Worm (Caenorhabditis elegans) whole organism, L1 larva: ENCODE data around the gene tdpo-1.

ENCODE experiments used
- C04F5.9 ChIP-seq: sonication (generic microtip); optimal IDR thresholded peaks from 2 replicates; lab custom pipeline; 2016; ENCODE audit warnings: missing genetic modification characterization, missing compliant biosample characterization
- C34B4.2 ChIP-seq: sonication (generic microtip); optimal IDR thresholded peaks from 2 replicates; lab custom pipeline; 2017; ENCODE audit warnings: mild to moderate bottlenecking, missing genetic modification characterization, missing compliant biosample characterization
- Y116A8C.19 ChIP-seq: sonication (generic microtip); optimal IDR thresholded peaks from 2 replicates; lab custom pipeline; 2016; ENCODE audit warnings: missing compliant biosample characterization, missing genetic modification characterization, borderline replicate concordance
- aha-1 ChIP-seq: fragments of 150-350 bp; optimal IDR thresholded peaks from 2 replicates; lab custom pipeline; 2014; ENCODE audit warnings: missing biosample characterization, missing genetic modification characterization
- ama-1 ChIP-seq: fragments of 150-350 bp; optimal IDR thresholded peaks from 2 replicates; lab custom pipeline; 2014
- ceh-63 ChIP-seq: fragments of 200-800 bp; sonication (Bioruptor generic); optimal IDR thresholded peaks from 2 replicates; lab custom pipeline; 2018; ENCODE audit warnings: mild to moderate bottlenecking, missing genetic modification characterization, missing compliant biosample characterization
- ceh-82 ChIP-seq, 3 experiments: fragments of 150-350 bp in 1 of 3; sonication (generic microtip) in 2 of 3; optimal IDR thresholded peaks; 2 replicates each; lab custom pipeline; 2014 to 2017; ENCODE audit warnings: missing biosample characterization in 3 of 3, missing genetic modification characterization in 3 of 3
- ceh-90 ChIP-seq: sonication (generic microtip); optimal IDR thresholded peaks from 2 replicates; lab custom pipeline; 2016; ENCODE audit warnings: missing genetic modification characterization, missing compliant biosample characterization
- ces-1 ChIP-seq: fragments of 150-350 bp; optimal IDR thresholded peaks from 2 replicates; lab custom pipeline; 2014; ENCODE audit warnings: missing biosample characterization, missing genetic modification reagents, missing genetic modification characterization
- dpl-1 ChIP-seq, 3 experiments: fragments of 150-350 bp in 2 of 3; sonication (generic microtip) in 1 of 3; optimal IDR thresholded peaks; 2 replicates each; lab custom pipeline; 2014 to 2017; ENCODE audit warnings: missing biosample characterization in 3 of 3, missing genetic modification characterization in 3 of 3, missing genetic modification reagents in 3 of 3
- dsc-1 ChIP-seq: sonication (generic microtip); optimal IDR thresholded peaks from 2 replicates; lab custom pipeline; 2016; ENCODE audit warnings: mild to moderate bottlenecking, missing genetic modification characterization, missing compliant biosample characterization
- efl-1 ChIP-seq, 4 experiments: fragments of 150-350 bp; optimal IDR thresholded peaks in 3 of 4; peaks in 1 of 4; 1 replicate in 1 of 4; 2 replicates in 3 of 4; lab custom pipeline; 2014; ENCODE audit warnings: missing biosample characterization in 2 of 4, missing genetic modification characterization in 2 of 4, missing genetic modification reagents in 2 of 4
- efl-3 ChIP-seq: fragments of 200-800 bp; sonication (Bioruptor generic); optimal IDR thresholded peaks from 2 replicates; lab custom pipeline; 2018; ENCODE audit warnings: mild to moderate bottlenecking, missing genetic modification characterization, missing compliant biosample characterization
- egl-13 ChIP-seq: sonication (generic microtip); optimal IDR thresholded peaks from 2 replicates; lab custom pipeline; 2016; ENCODE audit warnings: missing genotype, missing genetic modification reagents, missing genetic modification characterization, missing compliant biosample characterization
- egl-27 ChIP-seq, 2 experiments: fragments of 150-350 bp in 1 of 2; sonication (generic microtip); optimal IDR thresholded peaks; 3 replicates each; lab custom pipeline; 2017 to 2018; ENCODE audit warnings: missing biosample characterization in 2 of 2, missing genetic modification characterization in 2 of 2, missing genetic modification reagents in 2 of 2
- ets-5 ChIP-seq: fragments of 200-800 bp; sonication (Bioruptor generic); IDR thresholded peaks from 2 replicates; pipeline ENCODE4 v1.3.6; 2022; ENCODE audit warnings: missing genetic modification characterization, missing compliant biosample characterization
- fkh-8 ChIP-seq: sonication (generic microtip); optimal IDR thresholded peaks from 2 replicates; lab custom pipeline; 2016; ENCODE audit warnings: mild to moderate bottlenecking, missing genetic modification characterization, missing compliant biosample characterization
- grh-1 ChIP-seq: fragments of 200-800 bp; sonication (Bioruptor generic); IDR thresholded peaks from 2 replicates; pipeline ENCODE4 v1.3.6; 2022; ENCODE audit warnings: missing genetic modification reagents, missing genetic modification characterization, missing compliant biosample characterization
- hlh-17 ChIP-seq: fragments of 200-800 bp; sonication (Bioruptor generic); optimal IDR thresholded peaks from 2 replicates; lab custom pipeline; 2018; ENCODE audit warnings: missing genetic modification characterization, mild to moderate bottlenecking, missing compliant biosample characterization, moderate library complexity, borderline replicate concordance
- isw-1 ChIP-seq: fragments of 200-800 bp; sonication (Bioruptor generic); IDR thresholded peaks from 2 replicates; pipeline ENCODE4 v1.3.6; 2022; ENCODE audit warnings: missing genetic modification characterization, missing compliant biosample characterization
- jun-1 ChIP-seq: fragments of 150-350 bp; optimal IDR thresholded peaks from 2 replicates; lab custom pipeline; 2014; ENCODE audit warnings: missing biosample characterization, missing genetic modification reagents, missing genetic modification characterization
- lin-35 ChIP-seq, 2 experiments: fragments of 150-350 bp; optimal IDR thresholded peaks; 2 replicates each; lab custom pipeline; 2014; ENCODE audit warnings: missing biosample characterization in 2 of 2, missing genetic modification characterization in 2 of 2, missing genetic modification reagents in 2 of 2
- lir-3 ChIP-seq: sonication (generic microtip); optimal IDR thresholded peaks from 2 replicates; lab custom pipeline; 2016; ENCODE audit warnings: mild to moderate bottlenecking, missing genetic modification characterization, moderate library complexity, missing compliant biosample characterization; ENCODE audit not compliant: poor library complexity
- lsy-2 ChIP-seq, 2 experiments: fragments of 150-350 bp; optimal IDR thresholded peaks; 2 replicates each; lab custom pipeline; 2014; ENCODE audit warnings: missing biosample characterization in 2 of 2, missing genetic modification characterization in 2 of 2
- mep-1 ChIP-seq: fragments of 150-350 bp; optimal IDR thresholded peaks from 2 replicates; lab custom pipeline; 2014; ENCODE audit warnings: missing biosample characterization, missing genetic modification characterization
- nhr-84 ChIP-seq: sonication (generic microtip); optimal IDR thresholded peaks from 2 replicates; lab custom pipeline; 2017; ENCODE audit warnings: missing biosample characterization, missing genetic modification characterization
- nhr-85 ChIP-seq: sonication (generic microtip); peaks from one replicate; lab custom pipeline; 2016; ENCODE audit warnings: missing genetic modification characterization, inconsistent platforms, missing compliant biosample characterization
- pag-3 ChIP-seq: sonication (generic microtip); optimal IDR thresholded peaks from 2 replicates; lab custom pipeline; 2017; ENCODE audit warnings: missing genetic modification characterization, mild to moderate bottlenecking, missing compliant biosample characterization, antibody characterized with exemption, borderline replicate concordance; ENCODE audit not compliant: insufficient read depth
- rnt-1 ChIP-seq: sonication (generic microtip); optimal IDR thresholded peaks from 2 replicates; lab custom pipeline; 2016; ENCODE audit warnings: mild to moderate bottlenecking, missing genetic modification characterization, moderate library complexity, missing compliant biosample characterization
- skn-1 ChIP-seq: fragments of 150-350 bp; optimal IDR thresholded peaks from 2 replicates; lab custom pipeline; 2014; ENCODE audit warnings: missing biosample characterization, missing genetic modification characterization
- snu-23 ChIP-seq: sonication (generic microtip); optimal IDR thresholded peaks from 2 replicates; lab custom pipeline; 2016; ENCODE audit warnings: missing genetic modification characterization, missing compliant biosample characterization
- swsn-7 ChIP-seq: sonication (generic microtip); optimal IDR thresholded peaks from 2 replicates; lab custom pipeline; 2016; ENCODE audit warnings: missing genetic modification characterization, missing compliant biosample characterization
- tbx-2 ChIP-seq: sonication (generic microtip); optimal IDR thresholded peaks from 2 replicates; lab custom pipeline; 2016; ENCODE audit warnings: missing genetic modification characterization, missing compliant biosample characterization
- tlp-1 ChIP-seq: fragments of 150-350 bp; optimal IDR thresholded peaks from 2 replicates; lab custom pipeline; 2014; ENCODE audit warnings: missing biosample characterization, missing genetic modification characterization
- unc-130 ChIP-seq: fragments of 150-350 bp; optimal IDR thresholded peaks from 2 replicates; lab custom pipeline; 2017; ENCODE audit warnings: missing biosample characterization, missing genetic modification characterization, inconsistent platforms
- xbp-1 ChIP-seq: sonication (generic microtip); optimal IDR thresholded peaks from 2 replicates; lab custom pipeline; 2016; ENCODE audit warnings: missing genetic modification characterization, missing compliant biosample characterization
- zag-1 ChIP-seq: fragments of 150-350 bp; optimal IDR thresholded peaks from 2 replicates; lab custom pipeline; 2014; ENCODE audit warnings: missing biosample characterization, missing genetic modification characterization

The tdpo-1 gene

ce11 chrIV:1973372-1973771 is 13.7 kb downstream of the tdpo-1 start, which contains the start of gene Y76B12C.3 (continued):
- TF ChIP-seq snu-23: peak; percentile 2
- no peak for TF ChIP-seq ets-5 (GFP tag; lab: Robert Waterston, UW)
- TF ChIP-seq swsn-7 (tag; lab: Kevin White, UChicago): no peak
- TF ChIP-seq nhr-85 (tag; lab: Kevin White, UChicago): peak; percentile 52
- no peak for TF ChIP-seq tbx-2 (tag; lab: Kevin White, UChicago)
- no peak for TF ChIP-seq aha-1
- no peak for TF ChIP-seq jun-1
- no peak for TF ChIP-seq lir-3 (tag; lab: Kevin White, UChicago)
- no peak for TF ChIP-seq nhr-84 (tag; lab: Kevin White, UChicago)
- TF ChIP-seq dpl-1 (GFP tag; optimal IDR thresholded peaks at IDR 0.05; lab: Kevin White, UChicago): peak in 2 of 3 experiments; percentile 32 to 44
- TF ChIP-seq efl-3 (GFP tag; lab: Kevin White, UChicago): no peak
- TF ChIP-seq mep-1 (tag; lab: Kevin White, UChicago): peak; percentile 38
- no peak for TF ChIP-seq C34B4.2 (tag; lab: Kevin White, UChicago)
- TF ChIP-seq dsc-1 (tag; lab: Kevin White, UChicago): no peak
- no peak for TF ChIP-seq hlh-17 (GFP tag; lab: Kevin White, UChicago)

ce11 chrIV:1975594-1975993 is 15.9 kb downstream of the tdpo-1 start:
- TF ChIP-seq nhr-85 (tag; lab: Kevin White, UChicago) (peak; percentile 13), fkh-8 (tag; lab: Kevin White, UChicago) (no peak)

ce11 chrIV:1979782-1980181 is 20.1 kb downstream of the tdpo-1 start, which contains the start of gene Y76B12C.8:
Gene Y76B12C.8 (plus strand): TSS chrIV:1979988.
- TF ChIP-seq nhr-85 (tag; lab: Kevin White, UChicago): peak; percentile 27
- TF ChIP-seq lsy-2 (tag; optimal IDR thresholded peaks at IDR 0.05; lab: Kevin White, UChicago): no peak
- TF ChIP-seq, all 84 proteins: peak for 1

ce11 chrIV:1980961-1981446 is 21.4 kb downstream of the tdpo-1 start, which contains the start of gene Y76B12C.6:
Gene Y76B12C.6 (plus strand): TSS chrIV:1981396.
- TF ChIP-seq lsy-2 (tag; optimal IDR thresholded peaks at IDR 0.05; lab: Kevin White, UChicago): peak; percentile 24 to 46
- no peak for TF ChIP-seq swsn-7 (tag; lab: Kevin White, UChicago)
- TF ChIP-seq tbx-2 (tag; lab: Kevin White, UChicago): no peak
- peak in 1 of 3 experiments; percentile 13 for TF ChIP-seq ceh-82 (tag; optimal IDR thresholded peaks at IDR 0.05; lab: Kevin White, UChicago)
- TF ChIP-seq skn-1 (tag; lab: Kevin White, UChicago): no peak
- TF ChIP-seq Y116A8C.19 (tag; lab: Kevin White, UChicago): no peak
- TF ChIP-seq lir-3 (tag; lab: Kevin White, UChicago): no peak
- TF ChIP-seq unc-130 (tag; lab: Kevin White, UChicago): peak; percentile 47
- no peak for TF ChIP-seq tlp-1
- TF ChIP-seq grh-1 (GFP tag; lab: Robert Waterston, UW): no peak
- TF ChIP-seq dpl-1 (GFP tag; optimal IDR thresholded peaks at IDR 0.05; lab: Kevin White, UChicago): peak in 2 of 3 experiments; percentile 36
- no peak for TF ChIP-seq isw-1 (GFP tag; lab: Robert Waterston, UW)
- no peak for TF ChIP-seq ces-1 (GFP tag; lab: Kevin White, UChicago)
- TF ChIP-seq ama-1 (lab: Kevin White, UChicago): no peak
- TF ChIP-seq ceh-90: no peak
- peak; percentile 25 to 33 for TF ChIP-seq efl-1 (optimal IDR thresholded peaks at IDR 0.05; lab: Kevin White, UChicago)
- TF ChIP-seq efl-1 (GFP tag; optimal IDR thresholded peaks at IDR 0.05 in 1 of 2; lab: Kevin White, UChicago): peak; percentile 37 to 76
- TF ChIP-seq egl-13 (tag; lab: Kevin White, UChicago): no peak
- no peak for TF ChIP-seq egl-27 (tag; optimal IDR thresholded peaks at IDR 0.05; lab: Kevin White, UChicago)
- TF ChIP-seq pag-3: no peak
- no peak for TF ChIP-seq C04F5.9 (tag; lab: Kevin White, UChicago)
- TF ChIP-seq ceh-63: no peak
- peak; percentile 20 to 40 for TF ChIP-seq lin-35 (GFP tag; optimal IDR thresholded peaks at IDR 0.05; lab: Kevin White, UChicago)
- peak; percentile 42 for TF ChIP-seq snu-23
- TF ChIP-seq aha-1: no peak
- TF ChIP-seq zag-1 (tag; lab: Kevin White, UChicago): no peak
- TF ChIP-seq xbp-1 (tag; lab: Kevin White, UChicago): peak; percentile 45
- no peak for TF ChIP-seq rnt-1 (tag; lab: Kevin White, UChicago)
- TF ChIP-seq fkh-8 (tag; lab: Kevin White, UChicago): peak; percentile 5
